Comparison of ENCODE assay signal across 3 fruit fly cellular contexts in the genomic region with DNA sequence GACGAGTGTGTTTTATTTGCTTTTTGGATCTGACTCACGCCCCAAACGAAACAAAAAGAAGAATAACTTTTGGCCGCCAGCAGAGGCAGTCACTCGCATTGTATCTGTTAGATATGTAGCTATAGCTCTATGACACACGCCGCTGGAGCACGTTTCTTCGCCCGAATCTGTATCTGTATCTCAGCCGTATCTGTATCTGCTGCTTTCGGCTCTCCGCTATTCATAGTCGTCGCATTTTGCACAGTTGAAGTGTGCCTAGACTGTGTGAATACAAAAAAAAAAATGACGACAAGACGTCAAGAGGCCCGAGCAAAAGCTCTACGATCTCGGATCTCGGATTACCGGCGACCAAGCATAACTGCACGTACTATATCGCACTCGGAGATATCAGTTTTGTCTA.
A peak's percentile ranks its signal among the peaks of the same experiment; 100 is the strongest.
TF ChIP-seq lines count a peak whose summit lies in the region.

No protein-coding gene starts in this region.

- TF ChIP-seq CTCF in whole organism, embryonic (GFP tag; optimal IDR thresholded peaks at IDR 0.05; lab: Kevin White, UChicago), result no peak

TF ChIP-seq in whole organism, adult, 20 proteins besides CTCF, POLR2A, EP300 and RAD21:
- TF ChIP-seq CG7045 (GFP tag; optimal IDR thresholded peaks at IDR 0.05; lab: Kevin White, UChicago) (no peak), tj (GFP tag; optimal IDR thresholded peaks at IDR 0.05; lab: Kevin White, UChicago) (peak; percentile 38), CG5204 (GFP tag; optimal IDR thresholded peaks at IDR 0.05; lab: Kevin White, UChicago) (no peak)
TF ChIP-seq in whole organism, adult: peak in this region for 1.

TF ChIP-seq in whole organism, embryonic, 481 proteins besides CTCF, POLR2A, EP300 and RAD21:
- TF ChIP-seq CG15514 (GFP tag; optimal IDR thresholded peaks at IDR 0.05; lab: Kevin White, UChicago), result no peak
- TF ChIP-seq cato (GFP tag; optimal IDR thresholded peaks at IDR 0.05; lab: Kevin White, UChicago; ENCODE audit: borderline replicate concordance), result no peak
- TF ChIP-seq lab (GFP tag; optimal IDR thresholded peaks at IDR 0.05; lab: Kevin White, UChicago), result no peak
- TF ChIP-seq CG2199 (GFP tag; IDR thresholded peaks at IDR 0.05; lab: Robert Waterston, UW), result peak; percentile 59; the same call in 1 of the 3 replicates
- no peak for TF ChIP-seq vvl (GFP tag; IDR thresholded peaks at IDR 0.05; lab: Robert Waterston, UW)
- peak; percentile 20 for TF ChIP-seq Deaf1 (tag; optimal IDR thresholded peaks at IDR 0.05; lab: Kevin White, UChicago)
- peak; percentile 81 for TF ChIP-seq Ets65A (GFP tag; lab: Kevin White, UChicago)
- TF ChIP-seq CG8290 (GFP tag; optimal IDR thresholded peaks at IDR 0.05; lab: Kevin White, UChicago), result no peak
- peak in 1 of 2 experiments; percentile 34 for TF ChIP-seq CG8290 (tag; optimal IDR thresholded peaks at IDR 0.05; lab: Kevin White, UChicago)
- peak; percentile 63 for TF ChIP-seq chm (GFP tag; IDR thresholded peaks at IDR 0.05; lab: Robert Waterston, UW)
- peak; percentile 81 for TF ChIP-seq cwo (GFP tag; optimal IDR thresholded peaks at IDR 0.05; lab: Kevin White, UChicago)
- no peak for TF ChIP-seq nerfin-2 (GFP tag; IDR thresholded peaks at IDR 0.05; lab: Robert Waterston, UW; ENCODE audit: partially characterized antibody)
- TF ChIP-seq sug (tag; optimal IDR thresholded peaks at IDR 0.05; lab: Kevin White, UChicago), result peak; percentile 10
- peak; percentile 78 for TF ChIP-seq Med (GFP tag; lab: Kevin White, UChicago)
- no peak for TF ChIP-seq Sry-β (GFP tag; optimal IDR thresholded peaks at IDR 0.05; lab: Kevin White, UChicago)
- no peak for TF ChIP-seq CG14667 (GFP tag; IDR thresholded peaks at IDR 0.05; lab: Robert Waterston, UW)
- peak; percentile 39 for TF ChIP-seq CG12769 (tag; optimal IDR thresholded peaks at IDR 0.05; lab: Kevin White, UChicago)
- peak; percentile 25 for TF ChIP-seq CG10543 (GFP tag; optimal IDR thresholded peaks at IDR 0.05; lab: Kevin White, UChicago)
- TF ChIP-seq H15 (GFP tag; IDR thresholded peaks at IDR 0.05; lab: Robert Waterston, UW), result no peak
- no peak for TF ChIP-seq CG18764 (GFP tag; optimal IDR thresholded peaks at IDR 0.05; lab: Kevin White, UChicago)
- TF ChIP-seq chinmo (GFP tag; IDR thresholded peaks at IDR 0.05; lab: Robert Waterston, UW; ENCODE audit: partially characterized antibody), result peak; percentile 85; the same call in 2 of the 4 replicates
- TF ChIP-seq ato (GFP tag; IDR thresholded peaks at IDR 0.05; lab: Robert Waterston, UW; ENCODE audit: partially characterized antibody), result 0 out of 2 replicates have a peak, but pooled peaks have one; percentile 40
- no peak for TF ChIP-seq fd96Cb (tag; optimal IDR thresholded peaks at IDR 0.05; lab: Kevin White, UChicago)
- peak; percentile 44 for TF ChIP-seq grn (GFP tag; optimal IDR thresholded peaks at IDR 0.05; lab: Kevin White, UChicago)
- TF ChIP-seq CG13894 (tag; optimal IDR thresholded peaks at IDR 0.05; lab: Kevin White, UChicago), result peak; percentile 83
- 0 out of 2 replicates have a peak, but pooled peaks have one; percentile 6 for TF ChIP-seq CG6689 (GFP tag; IDR thresholded peaks at IDR 0.05; lab: Robert Waterston, UW)
- TF ChIP-seq sd (tag; optimal IDR thresholded peaks at IDR 0.05; lab: Kevin White, UChicago), result peak; percentile 62
- TF ChIP-seq CG6175 (GFP tag; IDR thresholded peaks at IDR 0.05; lab: Robert Waterston, UW), result peak; percentile 27; the same call in 1 of the 3 replicates
- TF ChIP-seq Adf1 (GFP tag; IDR thresholded peaks at IDR 0.05; lab: Robert Waterston, UW), result no peak
- TF ChIP-seq kay (GFP tag; optimal IDR thresholded peaks at IDR 0.05; lab: Kevin White, UChicago), result peak; percentile 16

TF ChIP-seq in whole organism, prepupa, 60 proteins besides CTCF, POLR2A, EP300 and RAD21:
- no peak for TF ChIP-seq eg (GFP tag; IDR thresholded peaks at IDR 0.05; lab: Robert Waterston, UW)
- TF ChIP-seq fkh (GFP tag; optimal IDR thresholded peaks at IDR 0.05; lab: Kevin White, UChicago), result peak; percentile 33
- no peak for TF ChIP-seq Eip78C (GFP tag; lab: Kevin White, UChicago)
- no peak for TF ChIP-seq CG8632 (GFP tag; optimal IDR thresholded peaks at IDR 0.05; lab: Kevin White, UChicago)
- TF ChIP-seq salr (GFP tag; optimal IDR thresholded peaks at IDR 0.05; lab: Kevin White, UChicago), result no peak
- 0 out of 3 replicates have a peak, but pooled peaks have one; percentile 16 for TF ChIP-seq CG6163 (GFP tag; IDR thresholded peaks at IDR 0.05; lab: Robert Waterston, UW)
- TF ChIP-seq acj6 (GFP tag; optimal IDR thresholded peaks at IDR 0.05; lab: Kevin White, UChicago), result no peak
- TF ChIP-seq Sox15 (GFP tag; optimal IDR thresholded peaks at IDR 0.05; lab: Kevin White, UChicago), result no peak
- TF ChIP-seq CG10631 (GFP tag; optimal IDR thresholded peaks at IDR 0.05; lab: Kevin White, UChicago), result no peak
- no peak for TF ChIP-seq fd85E (GFP tag; optimal IDR thresholded peaks at IDR 0.05; lab: Kevin White, UChicago)
